Fruit fly (Drosophila melanogaster): ENCODE results near the gene CG12773.
A peak's percentile ranks its signal among the peaks of the same experiment; 100 is the strongest.

CG12773 gene

dm6 chrX:1353322-1354212 lies at the start of gene CG12773, which contains the start of gene CG11417:
Gene CG12773, minus strand, starts transcription at chrX:1353981.
Gene CG11417, plus strand, starts transcription at chrX:1354014.
- no peak for TF ChIP-seq N (GFP tag; optimal IDR thresholded peaks at IDR 0.05)
- TF ChIP-seq Rel (GFP tag; optimal IDR thresholded peaks at IDR 0.05): no peak
- TF ChIP-seq Rel (tag; optimal IDR thresholded peaks at IDR 0.05): no peak
- TF ChIP-seq CrebA (GFP tag; optimal IDR thresholded peaks at IDR 0.05; ENCODE audit: borderline replicate concordance): no peak
- no peak for TF ChIP-seq lola (GFP tag; optimal IDR thresholded peaks at IDR 0.05)
- peak; percentile 9 for TF ChIP-seq Dif (GFP tag; optimal IDR thresholded peaks at IDR 0.05; ENCODE audit: partially characterized antibody)
- TF ChIP-seq Hnf4 (GFP tag; optimal IDR thresholded peaks at IDR 0.05): no peak
- no peak for TF ChIP-seq dsf (GFP tag; optimal IDR thresholded peaks at IDR 0.05; ENCODE audit: borderline replicate concordance)
- TF ChIP-seq ey (GFP tag; optimal IDR thresholded peaks at IDR 0.05): no peak
- no peak for TF ChIP-seq jim (GFP tag; optimal IDR thresholded peaks at IDR 0.05)
- TF ChIP-seq CG32264 (GFP tag; optimal IDR thresholded peaks at IDR 0.05): no peak
- peak; percentile 27 for TF ChIP-seq h (GFP tag; optimal IDR thresholded peaks at IDR 0.05)
- TF ChIP-seq OdsH (GFP tag; optimal IDR thresholded peaks at IDR 0.05): no peak
- TF ChIP-seq GATAd (GFP tag; optimal IDR thresholded peaks at IDR 0.05): no peak
- peak; percentile 75 for TF ChIP-seq Jra (GFP tag; optimal IDR thresholded peaks at IDR 0.05)
- TF ChIP-seq pan (optimal IDR thresholded peaks at IDR 0.05): no peak
- no peak for TF ChIP-seq woc (GFP tag; optimal IDR thresholded peaks at IDR 0.05)
- TF ChIP-seq foxo (GFP tag; optimal IDR thresholded peaks at IDR 0.05): no peak
- TF ChIP-seq dmrt93B (GFP tag; optimal IDR thresholded peaks at IDR 0.05): no peak
- peak; percentile 16 for TF ChIP-seq Myc (optimal IDR thresholded peaks at IDR 0.05)
- TF ChIP-seq tai (GFP tag; optimal IDR thresholded peaks at IDR 0.05): no peak
- no peak for TF ChIP-seq Abd-B (GFP tag; optimal IDR thresholded peaks at IDR 0.05)
- TF ChIP-seq Hr78 (GFP tag; optimal IDR thresholded peaks at IDR 0.05): no peak
- TF ChIP-seq sage (GFP tag; optimal IDR thresholded peaks at IDR 0.05): no peak
- peak; percentile 11 for TF ChIP-seq Sp1 (GFP tag; optimal IDR thresholded peaks at IDR 0.05)
- TF ChIP-seq HLH106 (tag; optimal IDR thresholded peaks at IDR 0.05): no peak
- TF ChIP-seq CG9705 (GFP tag; optimal IDR thresholded peaks at IDR 0.05): no peak
- TF ChIP-seq Hr83 (GFP tag; optimal IDR thresholded peaks at IDR 0.05; ENCODE audit: poor library complexity, severe bottlenecking): no peak
- no peak for TF ChIP-seq usp (GFP tag; optimal IDR thresholded peaks at IDR 0.05)
- no peak for TF ChIP-seq psq (GFP tag; optimal IDR thresholded peaks at IDR 0.05)
- TF ChIP-seq rgr (GFP tag; optimal IDR thresholded peaks at IDR 0.05): no peak
- TF ChIP-seq Mio (GFP tag; optimal IDR thresholded peaks at IDR 0.05): no peak
- TF ChIP-seq Dfd (GFP tag; optimal IDR thresholded peaks at IDR 0.05): no peak
- TF ChIP-seq sv (GFP tag; optimal IDR thresholded peaks at IDR 0.05): no peak
- no peak for TF ChIP-seq brk (GFP tag; optimal IDR thresholded peaks at IDR 0.05)
- no peak for TF ChIP-seq fru (GFP tag; optimal IDR thresholded peaks at IDR 0.05)
- TF ChIP-seq Vsx2 (GFP tag; optimal IDR thresholded peaks at IDR 0.05; ENCODE audit: partially characterized antibody): no peak
- no peak for TF ChIP-seq br (GFP tag; optimal IDR thresholded peaks at IDR 0.05)
- TF ChIP-seq dl (GFP tag; optimal IDR thresholded peaks at IDR 0.05; ENCODE audit: insufficient read depth in 1 of 2, partially characterized antibody in 2 of 2): no peak

Data from whole organism, wandering third instar larva.